Fruit fly (Drosophila melanogaster) whole organism, prepupa: ENCODE measurements around the gene ppk28.

ENCODE experiments used
- CG10631 ChIP-seq: fragments of 200-800 bp; sonication (Bioruptor generic); optimal IDR thresholded peaks from 2 replicates; lab custom pipeline; 2016; ENCODE audit warnings: missing biosample characterization, missing genetic modification characterization
- CG10669 ChIP-seq: fragments of 200-800 bp; sonication (Bioruptor generic); optimal IDR thresholded peaks from 3 replicates; lab custom pipeline; 2018; ENCODE audit warnings: missing biosample characterization, mild to moderate bottlenecking, missing genetic modification characterization, moderate library complexity
- CG11294 ChIP-seq: fragments of 200-800 bp; sonication (Bioruptor generic); IDR thresholded peaks from 2 replicates; pipeline ENCODE4 v1.3.6; 2022; ENCODE audit warnings: missing biosample characterization, missing genetic modification characterization
- CG11762 ChIP-seq: fragments of 200-800 bp; sonication (Bioruptor generic); optimal IDR thresholded peaks from 3 replicates; lab custom pipeline; 2016; ENCODE audit warnings: missing biosample characterization, missing genetic modification characterization; ENCODE audit not compliant: insufficient read depth
- CG15336 ChIP-seq: fragments of 200-800 bp; sonication (Bioruptor generic); IDR thresholded peaks from 2 replicates; pipeline ENCODE4 v1.3.6; 2022; ENCODE audit warnings: missing biosample characterization, missing genetic modification characterization
- CG16779 ChIP-seq: fragments of 200-800 bp; sonication (Bioruptor generic); optimal IDR thresholded peaks from 3 replicates; lab custom pipeline; 2017; ENCODE audit warnings: missing biosample characterization, mild to moderate bottlenecking, missing genetic modification characterization
- CG3032 ChIP-seq: fragments of 200-800 bp; optimal IDR thresholded peaks from 2 replicates; lab custom pipeline; 2019; ENCODE audit warnings: missing biosample characterization, mild to moderate bottlenecking, missing genetic modification characterization, moderate library complexity
- CG31627 ChIP-seq: fragments of 200-800 bp; sonication (Bioruptor generic); optimal IDR thresholded peaks from 3 replicates; lab custom pipeline; 2016; ENCODE audit warnings: missing biosample characterization, missing genetic modification characterization
- CG32006 ChIP-seq: fragments of 200-800 bp; sonication (Bioruptor generic); optimal IDR thresholded peaks from 3 replicates; lab custom pipeline; 2017; ENCODE audit warnings: missing biosample characterization, mild to moderate bottlenecking, missing genetic modification characterization
- CG34406 ChIP-seq: fragments of 200-800 bp; sonication (Bioruptor generic); optimal IDR thresholded peaks from 3 replicates; lab custom pipeline; 2016; ENCODE audit warnings: missing biosample characterization, missing genetic modification characterization
- CG3919 ChIP-seq: fragments of 200-800 bp; sonication (Bioruptor generic); optimal IDR thresholded peaks from 3 replicates; lab custom pipeline; 2016; ENCODE audit warnings: missing biosample characterization, missing genetic modification characterization
- CG4318 ChIP-seq: fragments of 200-800 bp; sonication (Bioruptor generic); optimal IDR thresholded peaks from 3 replicates; lab custom pipeline; 2017; ENCODE audit warnings: missing biosample characterization, mild to moderate bottlenecking, missing genetic modification characterization
- CG6276 ChIP-seq: fragments of 200-800 bp; sonication (Bioruptor generic); optimal IDR thresholded peaks from 2 replicates; lab custom pipeline; 2017; ENCODE audit warnings: missing biosample characterization, mild to moderate bottlenecking, missing genetic modification characterization
- CG6808 ChIP-seq: fragments of 200-800 bp; sonication (Bioruptor generic); optimal IDR thresholded peaks from 3 replicates; lab custom pipeline; 2017; ENCODE audit warnings: missing biosample characterization, missing genetic modification characterization, mild to moderate bottlenecking, moderate library complexity, missing genetic modification reagents
- CG6854 ChIP-seq: fragments of 200-800 bp; sonication (Bioruptor generic); optimal IDR thresholded peaks from 2 replicates; lab custom pipeline; 2017; ENCODE audit warnings: missing biosample characterization, mild to moderate bottlenecking, missing genetic modification characterization
- CG8119 ChIP-seq: fragments of 200-800 bp; sonication (Bioruptor generic); IDR thresholded peaks from 3 replicates; pipeline ENCODE4 v1.3.6; 2022; ENCODE audit warnings: missing biosample characterization, missing genetic modification characterization
- CG8319 ChIP-seq: fragments of 200-800 bp; sonication (Bioruptor generic); optimal IDR thresholded peaks from 3 replicates; lab custom pipeline; 2016; ENCODE audit warnings: missing biosample characterization, missing genetic modification characterization
- CG8632 ChIP-seq: fragments of 200-800 bp; sonication (Bioruptor generic); optimal IDR thresholded peaks from 3 replicates; lab custom pipeline; 2016; ENCODE audit warnings: missing biosample characterization, missing genetic modification characterization
- CG9139 ChIP-seq: fragments of 200-800 bp; sonication (Bioruptor generic); optimal IDR thresholded peaks from 3 replicates; lab custom pipeline; 2017; ENCODE audit warnings: missing biosample characterization, mild to moderate bottlenecking, missing genetic modification characterization
- Eip75B ChIP-seq: fragments of 200-800 bp; sonication (Bioruptor generic); optimal IDR thresholded peaks from 3 replicates; lab custom pipeline; 2016; ENCODE audit warnings: missing biosample characterization, missing genetic modification characterization
- Eip78C ChIP-seq: fragments of 200-800 bp; sonication (Bioruptor generic); peaks from one replicate; lab custom pipeline; 2016; ENCODE audit warnings: missing biosample characterization, missing genetic modification characterization
- Ets21C ChIP-seq: fragments of 200-800 bp; sonication (Bioruptor generic); optimal IDR thresholded peaks from 3 replicates; lab custom pipeline; 2016; ENCODE audit warnings: missing biosample characterization, missing genetic modification characterization
- Gug ChIP-seq: fragments of 200-800 bp; sonication (Bioruptor generic); IDR thresholded peaks from 2 replicates; pipeline ENCODE4 v1.3.6; 2022; ENCODE audit warnings: missing biosample characterization, missing genetic modification characterization
- Hr39 ChIP-seq: fragments of 200-800 bp; sonication (Bioruptor generic); optimal IDR thresholded peaks from 2 replicates; lab custom pipeline; 2016; ENCODE audit warnings: missing biosample characterization, missing genetic modification characterization
- Hr4 ChIP-seq: fragments of 200-800 bp; sonication (Bioruptor generic); optimal IDR thresholded peaks from 3 replicates; lab custom pipeline; 2016; ENCODE audit warnings: missing biosample characterization, missing genetic modification characterization
- Lpt ChIP-seq: fragments of 200-800 bp; sonication (Bioruptor generic); optimal IDR thresholded peaks from 3 replicates; lab custom pipeline; 2016; ENCODE audit warnings: missing biosample characterization, missing genetic modification characterization
- Met ChIP-seq: fragments of 200-800 bp; sonication (Bioruptor generic); optimal IDR thresholded peaks from 3 replicates; lab custom pipeline; 2016; ENCODE audit warnings: missing biosample characterization, missing genetic modification characterization
- OdsH ChIP-seq: fragments of 200-800 bp; sonication (Bioruptor generic); optimal IDR thresholded peaks from 3 replicates; lab custom pipeline; 2016; ENCODE audit warnings: missing biosample characterization, missing genetic modification characterization
- Sox102F ChIP-seq: fragments of 200-800 bp; sonication (Bioruptor generic); optimal IDR thresholded peaks from 2 replicates; lab custom pipeline; 2016; ENCODE audit warnings: missing biosample characterization, mild to moderate bottlenecking, missing genetic modification characterization
- Sox14 ChIP-seq: fragments of 200-800 bp; sonication (Bioruptor generic); optimal IDR thresholded peaks from 3 replicates; lab custom pipeline; 2016; ENCODE audit warnings: missing biosample characterization, missing genetic modification characterization
- Sox15 ChIP-seq: fragments of 200-800 bp; sonication (Bioruptor generic); optimal IDR thresholded peaks from 3 replicates; lab custom pipeline; 2016; ENCODE audit warnings: missing biosample characterization, missing genetic modification characterization
- achi ChIP-seq: fragments of 200-800 bp; sonication (Bioruptor generic); optimal IDR thresholded peaks from 3 replicates; lab custom pipeline; 2016; ENCODE audit warnings: missing biosample characterization, missing genetic modification characterization
- acj6 ChIP-seq: fragments of 200-800 bp; sonication (Bioruptor generic); optimal IDR thresholded peaks from 3 replicates; lab custom pipeline; 2016; ENCODE audit warnings: missing biosample characterization, missing genetic modification characterization
- cyc ChIP-seq: fragments of 200-800 bp; sonication (Bioruptor generic); optimal IDR thresholded peaks from 3 replicates; lab custom pipeline; 2016; ENCODE audit warnings: missing biosample characterization, missing genetic modification characterization
- dac ChIP-seq: fragments of 200-800 bp; sonication (Bioruptor generic); optimal IDR thresholded peaks from 2 replicates; lab custom pipeline; 2017; ENCODE audit warnings: missing biosample characterization, mild to moderate bottlenecking, missing genetic modification characterization
- eg ChIP-seq: fragments of 200-800 bp; sonication (Bioruptor generic); IDR thresholded peaks from 3 replicates; pipeline ENCODE4 v1.3.6; 2022; ENCODE audit warnings: missing biosample characterization, missing genetic modification characterization
- esn ChIP-seq: fragments of 200-800 bp; sonication (Bioruptor generic); optimal IDR thresholded peaks from 2 replicates; lab custom pipeline; 2016; ENCODE audit warnings: missing biosample characterization, mild to moderate bottlenecking, missing genetic modification characterization, moderate library complexity
- fd59A ChIP-seq: fragments of 200-800 bp; sonication (Bioruptor generic); optimal IDR thresholded peaks from 2 replicates; lab custom pipeline; 2017; ENCODE audit warnings: missing biosample characterization, mild to moderate bottlenecking, missing genetic modification characterization, missing genetic modification reagents
- fd85E ChIP-seq: fragments of 200-800 bp; sonication (Bioruptor generic); optimal IDR thresholded peaks from 3 replicates; lab custom pipeline; 2016; ENCODE audit warnings: missing biosample characterization, missing genetic modification characterization
- fkh ChIP-seq: fragments of 200-800 bp; sonication (Bioruptor generic); optimal IDR thresholded peaks from 3 replicates; lab custom pipeline; 2017; ENCODE audit warnings: missing biosample characterization, mild to moderate bottlenecking, missing genetic modification characterization, moderate library complexity
- lz ChIP-seq: fragments of 200-800 bp; sonication (Bioruptor generic); optimal IDR thresholded peaks from 3 replicates; lab custom pipeline; 2016; ENCODE audit warnings: missing biosample characterization, missing genetic modification characterization
- net ChIP-seq: fragments of 200-800 bp; sonication (Bioruptor generic); optimal IDR thresholded peaks from 3 replicates; lab custom pipeline; 2016; ENCODE audit warnings: missing biosample characterization, missing genetic modification characterization
- pdm3 ChIP-seq: fragments of 200-800 bp; sonication (Bioruptor generic); optimal IDR thresholded peaks from 3 replicates; lab custom pipeline; 2016; ENCODE audit warnings: missing biosample characterization, missing genetic modification characterization
- spab ChIP-seq: fragments of 200-800 bp; sonication (Bioruptor generic); optimal IDR thresholded peaks from 2 replicates; lab custom pipeline; 2017; ENCODE audit warnings: missing biosample characterization, mild to moderate bottlenecking, missing genetic modification characterization, missing genetic modification reagents
- ss ChIP-seq, 2 experiments: fragments of 200-800 bp; sonication (Bioruptor generic); optimal IDR thresholded peaks; 2 replicates in 1 of 2; 3 replicates in 1 of 2; lab custom pipeline; 2017 to 2018; ENCODE audit warnings: mild to moderate bottlenecking in 2 of 2, missing biosample characterization in 2 of 2, missing genetic modification characterization in 2 of 2, moderate library complexity in 1 of 2
- svp ChIP-seq: fragments of 200-800 bp; sonication (Bioruptor generic); peaks from one replicate; lab custom pipeline; 2016; ENCODE audit warnings: missing biosample characterization, missing genetic modification characterization
- topi ChIP-seq: fragments of 200-800 bp; sonication (Bioruptor generic); optimal IDR thresholded peaks from 3 replicates; lab custom pipeline; 2016; ENCODE audit warnings: missing biosample characterization, missing genetic modification characterization
- vri ChIP-seq: fragments of 200-800 bp; sonication (Bioruptor generic); optimal IDR thresholded peaks from 3 replicates; lab custom pipeline; 2016; ENCODE audit warnings: missing biosample characterization, mild to moderate bottlenecking, missing genetic modification characterization

The ppk28 gene

DNA sequence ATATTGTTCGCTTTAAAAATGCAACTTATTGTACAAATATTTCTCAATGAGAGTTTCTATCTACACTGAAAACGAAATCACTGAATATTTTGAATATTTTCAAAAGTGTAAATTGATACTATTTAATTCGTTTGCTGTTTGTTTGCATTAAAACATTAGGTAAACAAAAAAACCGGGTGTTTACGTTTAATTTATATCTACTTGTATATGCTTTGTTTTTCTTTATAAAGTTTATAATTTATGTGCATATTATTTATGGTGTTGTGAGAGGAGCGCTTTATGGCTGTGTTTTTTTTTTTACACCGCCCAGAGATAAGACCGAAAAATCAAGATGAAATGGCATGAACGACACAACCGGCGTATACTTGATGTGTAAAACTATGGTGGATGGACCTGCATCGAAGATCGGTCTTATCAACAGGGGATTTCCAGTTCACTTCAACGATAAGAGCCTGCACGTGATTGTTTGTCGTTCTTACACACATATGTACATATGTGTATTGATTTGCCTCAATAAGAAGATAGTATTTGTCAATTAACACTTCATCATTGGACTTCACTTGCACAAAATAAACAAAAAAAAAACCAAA is 23.7 kb downstream of the ppk28 start (continued):
- TF ChIP-seq eg (GFP tag; lab: Robert Waterston, UW), result no peak
- 0 out of 2 replicates have a peak, but pooled peaks have one; percentile 22 for TF ChIP-seq CG15336 (GFP tag; lab: Robert Waterston, UW)
- no peak for TF ChIP-seq ss (GFP tag; optimal IDR thresholded peaks at IDR 0.05; lab: Kevin White, UChicago)
- no peak for TF ChIP-seq CG3919
- TF ChIP-seq CG6276, result no peak
- no peak for TF ChIP-seq vri (GFP tag; lab: Kevin White, UChicago)
- TF ChIP-seq lz (GFP tag; lab: Kevin White, UChicago), result no peak
- TF ChIP-seq CG8119, result no peak
- TF ChIP-seq CG11294, result no peak
- no peak for TF ChIP-seq cyc (GFP tag; lab: Kevin White, UChicago)
- TF ChIP-seq CG6808, result no peak
- TF ChIP-seq Ets21C (GFP tag; lab: Kevin White, UChicago), result no peak
- TF ChIP-seq fkh (GFP tag; lab: Kevin White, UChicago), result no peak
- no peak for TF ChIP-seq fd85E (GFP tag; lab: Kevin White, UChicago)
- peak; percentile 19 for TF ChIP-seq topi (GFP tag; lab: Kevin White, UChicago)
- peak; percentile 65 for TF ChIP-seq Eip78C (GFP tag; lab: Kevin White, UChicago)
- TF ChIP-seq spab (GFP tag; lab: Kevin White, UChicago), result no peak
- TF ChIP-seq Met, result peak; percentile 43
- peak; percentile 47 for TF ChIP-seq esn (GFP tag; lab: Kevin White, UChicago)
- peak; percentile 37 for TF ChIP-seq Hr4 (GFP tag; lab: Kevin White, UChicago)
- no peak for TF ChIP-seq Lpt (GFP tag; lab: Kevin White, UChicago)

DNA sequence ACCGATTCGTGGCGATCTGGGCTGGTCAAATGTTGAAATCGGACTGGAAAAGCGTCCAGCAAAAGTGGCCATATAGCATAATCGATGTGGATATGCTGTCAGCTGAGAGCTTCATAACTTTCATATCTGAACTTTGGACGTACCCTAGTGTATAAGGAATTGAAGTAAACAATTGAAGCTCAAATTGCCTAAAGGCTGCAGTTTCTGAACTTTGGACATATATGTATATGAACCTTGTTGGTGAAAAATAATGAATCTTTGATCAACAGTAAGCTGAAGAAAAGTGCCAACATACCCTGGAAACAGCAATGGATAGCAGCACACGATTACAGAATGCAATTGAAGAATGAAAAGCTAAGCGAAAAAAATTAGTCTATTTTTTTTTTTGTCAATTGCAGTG is 24.2 kb downstream of the ppk28 start:
- TF ChIP-seq fkh (GFP tag; lab: Kevin White, UChicago) (no peak), esn (GFP tag; lab: Kevin White, UChicago) (peak; percentile 1), Sox15 (GFP tag; lab: Kevin White, UChicago) (no peak), CG8319 (no peak), CG16779 (tag; lab: Kevin White, UChicago) (no peak), Eip75B (GFP tag; lab: Kevin White, UChicago) (no peak), dac (GFP tag; lab: Kevin White, UChicago) (no peak), CG9139 (GFP tag; lab: Kevin White, UChicago) (no peak), Sox14 (peak; percentile 8), acj6 (peak; percentile 6), lz (GFP tag; lab: Kevin White, UChicago) (no peak), Gug (no peak), CG3032 (no peak), CG10631 (GFP tag; lab: Kevin White, UChicago) (no peak), achi (GFP tag; lab: Kevin White, UChicago) (peak; percentile 19), CG32006 (GFP tag; lab: Kevin White, UChicago) (peak; percentile 36), CG11294 (no peak), Sox102F (GFP tag; lab: Kevin White, UChicago) (no peak), Hr39 (no peak), Eip78C (GFP tag; lab: Kevin White, UChicago) (peak; percentile 76), svp (GFP tag; lab: Kevin White, UChicago) (no peak), CG6854 (no peak), CG10669 (GFP tag; lab: Kevin White, UChicago) (no peak), ss (GFP tag; optimal IDR thresholded peaks at IDR 0.05; lab: Kevin White, UChicago) (no peak), fd59A (no peak), cyc (GFP tag; lab: Kevin White, UChicago) (no peak), CG3919 (no peak), Hr4 (GFP tag; lab: Kevin White, UChicago) (peak; percentile 0), CG4318 (GFP tag; lab: Kevin White, UChicago) (no peak), CG8119 (peak; percentile 24; the same call in 1 of the 3 replicates), topi (GFP tag; lab: Kevin White, UChicago) (no peak), CG34406 (no peak), Met (no peak), net (GFP tag; lab: Kevin White, UChicago) (no peak), OdsH (GFP tag; lab: Kevin White, UChicago) (peak; percentile 45), CG31627 (GFP tag; lab: Kevin White, UChicago) (no peak), eg (GFP tag; lab: Robert Waterston, UW) (no peak), CG11762 (no peak), pdm3 (GFP tag; lab: Kevin White, UChicago) (no peak), Lpt (GFP tag; lab: Kevin White, UChicago) (no peak), CG8632 (GFP tag; lab: Kevin White, UChicago) (no peak)
